Worm (Caenorhabditis elegans) whole organism, midembryonic: ENCODE measurements around the gene smrc-1.

Experiments
- T22C8.4 ChIP-seq: fragments of 200-800 bp; sonication (Bioruptor generic); IDR thresholded peaks from 2 replicates; pipeline ENCODE4 v1.3.6; 2022; ENCODE audit warnings: missing genetic modification characterization, missing compliant biosample characterization
- cog-1 ChIP-seq: sonication (generic microtip); optimal IDR thresholded peaks from 2 replicates; lab custom pipeline; 2016; ENCODE audit warnings: missing genetic modification characterization, missing compliant biosample characterization
- flt-1 ChIP-seq: fragments of 200-800 bp; sonication (Bioruptor generic); IDR thresholded peaks from 2 replicates; pipeline ENCODE4 v1.3.6; 2022; ENCODE audit warnings: missing genetic modification characterization, missing compliant biosample characterization
- klf-2 ChIP-seq: fragments of 200-800 bp; sonication (Bioruptor generic); conservative IDR thresholded peaks from 2 replicates; pipeline ENCODE4 v1.3.6; 2022; ENCODE audit warnings: missing genetic modification reagents, missing genetic modification characterization, missing compliant biosample characterization
- med-1 ChIP-seq: sonication (generic microtip); optimal IDR thresholded peaks from 2 replicates; lab custom pipeline; 2017; ENCODE audit warnings: missing genetic modification characterization, mild to moderate bottlenecking, missing compliant biosample characterization, antibody characterized with exemption, missing genetic modification reagents; ENCODE audit not compliant: insufficient read depth
- tab-1 ChIP-seq: fragments of 200-800 bp; sonication (Bioruptor generic); IDR thresholded peaks from 2 replicates; pipeline ENCODE4 v1.3.6; 2022; ENCODE audit warnings: missing genetic modification characterization, missing compliant biosample characterization
- ztf-23 ChIP-seq: fragments of 200-800 bp; sonication (Bioruptor generic); IDR thresholded peaks from 2 replicates; pipeline ENCODE4 v1.3.6; 2022; ENCODE audit warnings: missing genetic modification reagents, missing genetic modification characterization, missing compliant biosample characterization
- ztf-29 ChIP-seq: fragments of 200-800 bp; sonication (Bioruptor generic); IDR thresholded peaks from 2 replicates; pipeline ENCODE4 v1.3.6; 2022; ENCODE audit warnings: missing genetic modification reagents, missing genetic modification characterization, missing compliant biosample characterization

DNA sequence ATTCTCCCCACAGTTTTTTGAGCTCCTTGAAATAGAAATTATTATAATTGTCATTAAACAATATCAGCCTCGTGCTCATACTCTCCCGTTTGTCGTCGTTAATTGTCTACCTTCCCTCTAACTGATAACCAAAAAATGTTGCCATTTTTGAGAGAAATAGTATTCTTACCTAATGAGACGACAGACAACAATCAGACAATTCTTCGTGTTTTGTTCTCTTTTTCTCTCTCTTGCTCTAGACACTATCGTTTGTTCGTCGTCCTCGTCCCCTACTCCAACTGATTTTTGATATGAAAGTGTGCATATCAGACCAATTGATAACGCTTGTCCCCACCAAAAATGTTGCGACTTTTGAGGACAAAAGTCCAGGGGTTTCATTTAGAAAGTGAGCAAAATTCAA is 29.2 kb upstream of the smrc-1 start:
- TF ChIP-seq med-1 = no peak
- TF ChIP-seq flt-1 = no peak
- TF ChIP-seq tab-1 (GFP tag; lab: Robert Waterston, UW) = no peak
- TF ChIP-seq ztf-29 (GFP tag; lab: Robert Waterston, UW) = no peak
- no peak for TF ChIP-seq cog-1 (tag; lab: Kevin White, UChicago)
- no peak for TF ChIP-seq ztf-23
- TF ChIP-seq T22C8.4 = no peak
- no peak for TF ChIP-seq klf-2
